Worm (Caenorhabditis elegans): ENCODE results near the gene T21D12.14.
A peak's percentile ranks its signal among the peaks of the same experiment; 100 is the strongest.

Gene T21D12.14

ce11 chrIV:296849-297248 lies 8.9 kb upstream of the T21D12.14 start:
- TF ChIP-seq gmeb-1 (tag; optimal IDR thresholded peaks at IDR 0.05) (peak; percentile 70), F13H6.1 (tag; optimal IDR thresholded peaks at IDR 0.05) (no peak), dmd-4 (tag; optimal IDR thresholded peaks at IDR 0.05) (no peak), ztf-4 (tag; optimal IDR thresholded peaks at IDR 0.05) (no peak), lsy-2 (tag; optimal IDR thresholded peaks at IDR 0.05) (peak in 1 of 2 experiments; percentile 13), sma-3 (GFP tag; optimal IDR thresholded peaks at IDR 0.05) (peak; percentile 29), crh-2 (tag; optimal IDR thresholded peaks at IDR 0.05) (peak; percentile 71), mdl-1 (tag; optimal IDR thresholded peaks at IDR 0.05) (peak in 1 of 2 experiments; percentile 25), snpc-4 (tag; optimal IDR thresholded peaks at IDR 0.05) (no peak), sma-9 (GFP tag; optimal IDR thresholded peaks at IDR 0.05) (peak; percentile 58), sma-9 (tag; optimal IDR thresholded peaks at IDR 0.05) (no peak), fos-1 (tag; optimal IDR thresholded peaks at IDR 0.05) (peak; percentile 55)

ce11 chrIV:295734-296201 lies 7.8 kb upstream of the T21D12.14 start:
- TF ChIP-seq aly-2 (tag; optimal IDR thresholded peaks at IDR 0.05) (no peak), nhr-77 (tag; optimal IDR thresholded peaks at IDR 0.05) (no peak), nhr-21 (tag; optimal IDR thresholded peaks at IDR 0.05) (no peak), sma-3 (GFP tag; optimal IDR thresholded peaks at IDR 0.05) (no peak), nhr-12 (tag; optimal IDR thresholded peaks at IDR 0.05) (no peak), alr-1 (tag; optimal IDR thresholded peaks at IDR 0.05) (no peak), gmeb-1 (tag; optimal IDR thresholded peaks at IDR 0.05) (peak; percentile 38), ztf-4 (tag; optimal IDR thresholded peaks at IDR 0.05) (no peak), lin-13 (GFP tag; optimal IDR thresholded peaks at IDR 0.05) (no peak), fos-1 (tag; optimal IDR thresholded peaks at IDR 0.05) (peak; percentile 79), nhr-23 (tag; optimal IDR thresholded peaks at IDR 0.05) (no peak), mdl-1 (tag; optimal IDR thresholded peaks at IDR 0.05) (peak in 1 of 2 experiments; percentile 40), elt-3 (tag; optimal IDR thresholded peaks at IDR 0.05) (no peak), ama-1 (optimal IDR thresholded peaks at IDR 0.05) (no peak), peb-1 (tag; optimal IDR thresholded peaks at IDR 0.05) (no peak), nhr-129 (tag; optimal IDR thresholded peaks at IDR 0.05) (peak; percentile 14), Y55F3AM.14 (GFP tag; optimal IDR thresholded peaks at IDR 0.05) (no peak), sma-9 (GFP tag; optimal IDR thresholded peaks at IDR 0.05) (peak; percentile 53), sma-9 (tag; optimal IDR thresholded peaks at IDR 0.05) (no peak), crh-2 (tag; optimal IDR thresholded peaks at IDR 0.05) (peak; percentile 66), ztf-11 (tag; optimal IDR thresholded peaks at IDR 0.05) (no peak)

DNA sequence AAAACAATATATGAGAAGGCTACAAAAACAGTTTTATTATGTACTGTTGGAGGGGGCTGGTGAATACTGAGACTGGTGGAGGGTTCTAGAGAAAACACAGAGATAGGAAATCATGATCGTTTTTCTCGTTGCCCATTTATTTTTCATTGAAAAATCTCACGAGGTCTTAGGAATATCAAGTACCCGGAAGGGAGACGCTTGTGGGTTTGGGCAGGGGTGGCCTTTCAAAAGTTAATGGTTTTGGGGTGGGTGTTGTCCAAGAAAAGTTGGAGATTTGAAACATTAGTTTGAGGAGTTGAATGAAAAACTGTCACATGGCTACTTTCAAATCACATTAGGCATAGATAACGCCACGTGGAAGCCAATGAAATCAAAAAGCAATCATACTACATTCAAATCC lies 6.8 kb upstream of the T21D12.14 start:
- peak; percentile 20 for TF ChIP-seq nhr-129 (tag; optimal IDR thresholded peaks at IDR 0.05)
- TF ChIP-seq crh-2 (tag; optimal IDR thresholded peaks at IDR 0.05) = no peak
- no peak for TF ChIP-seq F13H6.1 (tag; optimal IDR thresholded peaks at IDR 0.05)
- TF ChIP-seq lin-39 (tag; optimal IDR thresholded peaks at IDR 0.05) = peak; percentile 24

DNA sequence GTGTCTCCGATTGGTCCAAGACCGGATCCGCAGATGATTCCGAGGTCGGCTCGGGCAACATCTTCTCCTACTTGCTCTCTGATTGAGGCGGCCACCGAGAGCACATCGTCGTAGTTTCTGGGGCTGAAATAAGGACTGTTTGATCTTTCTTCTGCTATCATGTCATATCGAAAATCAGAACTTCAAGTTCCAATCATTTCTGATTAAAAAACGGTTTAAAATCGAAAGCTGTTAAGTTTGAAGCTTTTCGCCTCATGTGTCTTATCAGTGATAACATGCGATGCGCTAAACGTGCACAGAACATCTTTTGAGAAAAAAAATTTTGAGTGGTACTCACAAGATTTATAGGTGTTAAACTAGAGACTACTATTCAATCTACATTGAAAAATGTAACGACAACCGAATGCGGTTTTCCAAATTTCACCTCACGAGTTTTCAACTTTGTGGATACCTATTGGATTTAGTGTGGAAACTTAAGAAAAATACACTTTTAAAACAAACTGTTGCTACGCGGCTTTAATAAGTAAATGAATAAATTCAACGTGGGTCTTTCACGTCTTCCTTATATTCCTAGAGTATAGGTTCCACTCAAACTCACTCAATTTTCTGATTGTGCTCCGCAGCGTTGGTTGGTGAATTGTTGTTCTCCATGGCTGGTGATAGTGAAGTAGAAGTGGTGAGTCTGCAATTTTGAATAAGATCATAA lies 6.2 kb upstream of the T21D12.14 start:
- TF ChIP-seq lin-39 (tag; optimal IDR thresholded peaks at IDR 0.05) (no peak), ama-1 (optimal IDR thresholded peaks at IDR 0.05) (peak; percentile 46), lsy-2 (tag; optimal IDR thresholded peaks at IDR 0.05) (no peak), aly-2 (tag; optimal IDR thresholded peaks at IDR 0.05) (no peak)

- TF ChIP-seq nhr-12 (tag; optimal IDR thresholded peaks at IDR 0.05) (no peak), C34F6.9 (tag; optimal IDR thresholded peaks at IDR 0.05) (no peak), lsy-2 (tag; optimal IDR thresholded peaks at IDR 0.05) (no peak), fos-1 (tag; optimal IDR thresholded peaks at IDR 0.05) (no peak), lin-39 (tag; optimal IDR thresholded peaks at IDR 0.05) (no peak), ztf-1 (GFP tag; conservative IDR thresholded peaks at IDR 0.05) (0 out of 2 replicates have a peak, but pooled peaks have one; percentile 65), R02D3.7 (tag; optimal IDR thresholded peaks at IDR 0.05) (no peak)
Measured at ce11 chrIV:293163-293755, 5.3 kb upstream of the T21D12.14 start.

DNA sequence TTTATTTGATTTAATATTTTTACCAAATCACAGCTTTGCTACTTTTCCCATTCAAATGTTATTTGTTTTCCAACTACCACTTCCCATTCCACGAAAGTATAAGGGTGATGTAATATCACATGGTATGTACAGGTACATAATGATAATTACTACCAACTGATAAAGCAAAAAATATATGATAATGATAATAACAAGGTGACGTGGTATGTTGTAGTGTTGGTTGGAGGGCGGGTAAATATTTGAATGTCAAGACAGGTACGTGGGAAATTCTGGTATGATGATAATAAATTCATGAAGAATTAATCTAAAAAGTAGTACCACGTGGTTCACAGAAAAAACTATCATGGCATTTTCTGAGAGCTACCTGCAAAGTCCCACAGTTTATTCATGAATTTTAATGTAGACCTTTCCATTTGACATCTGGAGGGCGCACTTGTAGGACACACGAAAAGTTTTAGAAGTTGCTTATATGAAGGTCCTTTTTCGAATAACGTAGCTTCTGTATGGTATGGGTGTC lies 4.0 kb upstream of the T21D12.14 start:
- TF ChIP-seq lin-13 (GFP tag; optimal IDR thresholded peaks at IDR 0.05) (no peak), unc-39 (tag; optimal IDR thresholded peaks at IDR 0.05) (no peak), nhr-11 (tag; optimal IDR thresholded peaks at IDR 0.05) (no peak), ceh-82 (tag; optimal IDR thresholded peaks at IDR 0.05) (no peak), gmeb-1 (tag; optimal IDR thresholded peaks at IDR 0.05) (peak; percentile 67), nhr-129 (tag; optimal IDR thresholded peaks at IDR 0.05) (no peak), sma-9 (GFP tag; optimal IDR thresholded peaks at IDR 0.05) (peak; percentile 50), sma-9 (tag; optimal IDR thresholded peaks at IDR 0.05) (no peak), lin-11 (tag; optimal IDR thresholded peaks at IDR 0.05) (no peak), crh-2 (tag; optimal IDR thresholded peaks at IDR 0.05) (peak; percentile 90), ztf-1 (GFP tag; conservative IDR thresholded peaks at IDR 0.05) (no peak), unc-62 (GFP tag; optimal IDR thresholded peaks at IDR 0.05) (no peak), egl-27 (tag; optimal IDR thresholded peaks at IDR 0.05) (no peak), fos-1 (tag; optimal IDR thresholded peaks at IDR 0.05) (peak; percentile 80), ZK546.5 (tag; optimal IDR thresholded peaks at IDR 0.05) (no peak), mdl-1 (tag; optimal IDR thresholded peaks at IDR 0.05) (no peak), nhr-23 (tag; optimal IDR thresholded peaks at IDR 0.05) (no peak), nhr-237 (tag; optimal IDR thresholded peaks at IDR 0.05) (no peak), aly-2 (tag; optimal IDR thresholded peaks at IDR 0.05) (no peak), C34F6.9 (tag; optimal IDR thresholded peaks at IDR 0.05) (no peak), zag-1 (tag; optimal IDR thresholded peaks at IDR 0.05) (no peak), sma-3 (GFP tag; optimal IDR thresholded peaks at IDR 0.05) (peak; percentile 56), ztf-4 (tag; optimal IDR thresholded peaks at IDR 0.05) (no peak)

Data from whole organism, L2 larva.